Worm (Caenorhabditis elegans): Measurements from ENCODE around the gene C02F5.13.

C02F5.13 gene

DNA sequence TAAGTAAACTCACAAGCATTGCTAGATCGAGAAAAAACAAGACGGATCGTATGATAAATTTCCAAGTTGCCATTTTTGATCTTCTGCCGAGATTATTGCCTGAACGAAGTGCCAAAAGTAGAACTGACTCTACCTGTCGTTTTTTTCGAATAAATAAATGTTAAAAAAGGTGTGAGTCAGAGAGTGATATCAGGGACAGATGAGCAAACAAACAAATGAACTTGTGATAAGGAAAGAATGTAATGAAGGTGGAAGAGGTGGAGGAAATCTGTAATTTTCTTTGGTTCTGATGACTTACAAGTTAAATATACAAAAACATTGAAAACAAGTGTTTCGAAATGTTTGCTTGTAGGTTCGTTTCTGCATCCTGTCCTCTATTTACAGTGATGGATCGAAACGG lies 7.8 kb upstream of the C02F5.13 start, which contains the start of gene tsp-1:
tsp-1 (minus strand) TSS at position 99 of the 400 bp plus-strand sequence.
- no peak for TF ChIP-seq peb-1 (tag; optimal IDR thresholded peaks at IDR 0.05)
- no peak for TF ChIP-seq ztf-1 (GFP tag; conservative IDR thresholded peaks at IDR 0.05)
- peak; percentile 69 for TF ChIP-seq fos-1 (tag; optimal IDR thresholded peaks at IDR 0.05)

DNA sequence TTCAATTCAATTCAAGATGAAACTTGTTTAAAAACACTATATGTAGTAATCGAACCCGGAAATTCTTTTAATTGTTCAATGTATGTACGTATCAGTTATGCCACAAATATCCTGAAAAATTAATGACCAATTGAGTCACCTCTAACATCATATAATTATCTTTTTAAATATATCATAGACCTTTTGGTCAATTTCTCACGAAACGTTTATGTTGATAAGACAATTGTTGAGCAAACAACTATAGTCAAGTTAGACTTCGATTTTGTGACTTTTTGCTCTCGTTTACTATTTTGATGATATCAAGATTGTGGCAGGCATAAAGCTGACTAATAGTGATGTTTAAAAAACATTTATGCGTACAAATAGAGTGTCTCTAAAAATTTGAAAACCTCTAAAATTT lies 6.9 kb upstream of the C02F5.13 start:
- TF ChIP-seq ceh-82 (tag; optimal IDR thresholded peaks at IDR 0.05) (no peak), unc-62 (GFP tag; optimal IDR thresholded peaks at IDR 0.05) (no peak), sem-4 (tag; optimal IDR thresholded peaks at IDR 0.05) (no peak), fos-1 (tag; optimal IDR thresholded peaks at IDR 0.05) (peak; percentile 93), R02D3.7 (tag; optimal IDR thresholded peaks at IDR 0.05) (no peak)

- TF ChIP-seq ama-1 (optimal IDR thresholded peaks at IDR 0.05) (no peak), dmd-4 (tag; optimal IDR thresholded peaks at IDR 0.05) (no peak), blmp-1 (tag; optimal IDR thresholded peaks at IDR 0.05; ENCODE audit: insufficient read depth) (no peak), alr-1 (tag; optimal IDR thresholded peaks at IDR 0.05) (no peak), ztf-1 (GFP tag; conservative IDR thresholded peaks at IDR 0.05) (no peak), snpc-4 (tag; optimal IDR thresholded peaks at IDR 0.05) (no peak), nhr-23 (tag; optimal IDR thresholded peaks at IDR 0.05) (no peak), skn-1 (tag; optimal IDR thresholded peaks at IDR 0.05) (no peak), lsy-2 (tag; optimal IDR thresholded peaks at IDR 0.05) (no peak), lin-39 (tag; optimal IDR thresholded peaks at IDR 0.05) (no peak), ztf-11 (tag; optimal IDR thresholded peaks at IDR 0.05) (no peak), lin-11 (tag; optimal IDR thresholded peaks at IDR 0.05) (no peak)
These were observed 6.2 kb upstream of the C02F5.13 start for ce11 chrIII:8240948-8241347.

DNA sequence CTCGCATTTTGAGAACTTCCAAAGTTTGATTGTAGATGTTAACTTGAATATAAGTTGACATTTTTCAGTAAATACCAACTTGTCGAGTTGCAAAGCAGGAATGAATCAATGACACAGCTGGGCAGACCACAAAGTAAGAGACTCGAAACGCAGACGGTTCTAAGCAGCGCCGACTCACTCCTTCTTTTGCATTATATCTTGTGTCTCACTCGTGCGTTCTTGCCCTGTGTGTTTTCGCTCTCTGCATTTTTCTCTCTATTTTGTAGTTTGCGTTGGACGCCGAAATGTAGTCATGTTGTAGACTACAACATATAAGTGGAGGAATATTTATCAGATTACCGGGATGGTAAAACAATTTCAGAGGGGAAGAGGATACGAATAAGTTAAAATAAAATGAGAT lies 4.3 kb upstream of the C02F5.13 start, which contains the start of gene C02F5.12:
C02F5.12 (minus strand) TSS at position 221 of the 400 bp plus-strand sequence.
- TF ChIP-seq nhr-129 (tag; optimal IDR thresholded peaks at IDR 0.05) (peak; percentile 51), R02D3.7 (tag; optimal IDR thresholded peaks at IDR 0.05) (no peak), crh-2 (tag; optimal IDR thresholded peaks at IDR 0.05) (peak; percentile 10), sma-3 (GFP tag; optimal IDR thresholded peaks at IDR 0.05) (peak; percentile 0), nhr-21 (tag; optimal IDR thresholded peaks at IDR 0.05) (no peak), fos-1 (tag; optimal IDR thresholded peaks at IDR 0.05) (peak; percentile 38), lsy-2 (tag; optimal IDR thresholded peaks at IDR 0.05) (peak in 1 of 2 experiments; percentile 44), C34F6.9 (tag; optimal IDR thresholded peaks at IDR 0.05) (peak; percentile 43), egl-27 (tag; optimal IDR thresholded peaks at IDR 0.05) (no peak), F13H6.1 (tag; optimal IDR thresholded peaks at IDR 0.05) (peak; percentile 20), lin-13 (GFP tag; optimal IDR thresholded peaks at IDR 0.05) (peak; percentile 8), sma-9 (GFP tag; optimal IDR thresholded peaks at IDR 0.05) (peak; percentile 7), sma-9 (tag; optimal IDR thresholded peaks at IDR 0.05) (no peak)

ce11 chrIII:8244052-8244451 lies 3.1 kb upstream of the C02F5.13 start, which contains the start of the genes pbs-6 and cids-1:
pbs-6 (minus strand) TSS chrIII:8244092.
cids-1 (plus strand) TSS chrIII:8244445.
- TF ChIP-seq lsy-2 (tag; optimal IDR thresholded peaks at IDR 0.05) = peak in 1 of 2 experiments; percentile 51
- TF ChIP-seq C34F6.9 (tag; optimal IDR thresholded peaks at IDR 0.05) = peak; percentile 16
- no peak for TF ChIP-seq snpc-4 (tag; optimal IDR thresholded peaks at IDR 0.05)
- peak; percentile 21 for TF ChIP-seq nhr-129 (tag; optimal IDR thresholded peaks at IDR 0.05)
- TF ChIP-seq lin-39 (tag; optimal IDR thresholded peaks at IDR 0.05) = no peak
- TF ChIP-seq unc-55 (GFP tag; optimal IDR thresholded peaks at IDR 0.05) = peak; percentile 47

ce11 chrIII:8245591-8245990 lies 1.6 kb upstream of the C02F5.13 start, which contains the start of gene C02F5.3:
C02F5.3 (plus strand) TSS chrIII:8245891.
- no peak for TF ChIP-seq ztf-1 (GFP tag; conservative IDR thresholded peaks at IDR 0.05)
- no peak for TF ChIP-seq blmp-1 (tag; optimal IDR thresholded peaks at IDR 0.05; ENCODE audit: insufficient read depth)
- no peak for TF ChIP-seq zag-1 (tag; optimal IDR thresholded peaks at IDR 0.05)
- TF ChIP-seq ceh-82 (tag; optimal IDR thresholded peaks at IDR 0.05) = no peak
- no peak for TF ChIP-seq skn-1 (tag; optimal IDR thresholded peaks at IDR 0.05)
- TF ChIP-seq ztf-11 (tag; optimal IDR thresholded peaks at IDR 0.05) = no peak
- no peak for TF ChIP-seq nhr-6 (tag; optimal IDR thresholded peaks at IDR 0.05)
- TF ChIP-seq nhr-11 (tag; optimal IDR thresholded peaks at IDR 0.05) = no peak
- TF ChIP-seq lin-39 (tag; optimal IDR thresholded peaks at IDR 0.05) = no peak
- TF ChIP-seq alr-1 (tag; optimal IDR thresholded peaks at IDR 0.05) = no peak
- no peak for TF ChIP-seq dmd-4 (tag; optimal IDR thresholded peaks at IDR 0.05)
- TF ChIP-seq lin-11 (tag; optimal IDR thresholded peaks at IDR 0.05) = no peak
- TF ChIP-seq Y55F3AM.14 (GFP tag; optimal IDR thresholded peaks at IDR 0.05) = no peak

All from whole organism, L2 larva.